Worm (Caenorhabditis elegans) whole organism, L1 larva: ENCODE results near the gene C33A12.3.

Experiments
- C04F5.9 ChIP-seq: sonication (generic microtip); optimal IDR thresholded peaks from 2 replicates; lab custom pipeline; 2016; ENCODE audit warnings: missing genetic modification characterization, missing compliant biosample characterization
- C34B4.2 ChIP-seq: sonication (generic microtip); optimal IDR thresholded peaks from 2 replicates; lab custom pipeline; 2017; ENCODE audit warnings: mild to moderate bottlenecking, missing genetic modification characterization, missing compliant biosample characterization
- F16B12.6 ChIP-seq: fragments of 150-350 bp; optimal IDR thresholded peaks from 2 replicates; lab custom pipeline; 2014; ENCODE audit warnings: missing biosample characterization, missing genetic modification characterization
- aha-1 ChIP-seq: fragments of 150-350 bp; optimal IDR thresholded peaks from 2 replicates; lab custom pipeline; 2014; ENCODE audit warnings: missing biosample characterization, missing genetic modification characterization
- aly-2 ChIP-seq: fragments of 150-350 bp; optimal IDR thresholded peaks from 2 replicates; lab custom pipeline; 2014; ENCODE audit warnings: missing biosample characterization, missing genetic modification characterization
- blmp-1 ChIP-seq: fragments of 150-350 bp; optimal IDR thresholded peaks from 2 replicates; lab custom pipeline; 2014; ENCODE audit warnings: missing biosample characterization, missing genetic modification characterization
- dpl-1 ChIP-seq, 3 experiments: fragments of 150-350 bp in 2 of 3; sonication (generic microtip) in 1 of 3; optimal IDR thresholded peaks; 2 replicates each; lab custom pipeline; 2014 to 2017; ENCODE audit warnings: missing biosample characterization in 3 of 3, missing genetic modification characterization in 3 of 3, missing genetic modification reagents in 3 of 3
- dsc-1 ChIP-seq: sonication (generic microtip); optimal IDR thresholded peaks from 2 replicates; lab custom pipeline; 2016; ENCODE audit warnings: mild to moderate bottlenecking, missing genetic modification characterization, missing compliant biosample characterization
- efl-3 ChIP-seq: fragments of 200-800 bp; sonication (Bioruptor generic); optimal IDR thresholded peaks from 2 replicates; lab custom pipeline; 2018; ENCODE audit warnings: mild to moderate bottlenecking, missing genetic modification characterization, missing compliant biosample characterization
- elt-3 ChIP-seq, 6 experiments: fragments of 150-350 bp in 1 of 6; sonication (generic microtip); optimal IDR thresholded peaks; 2 replicates each; lab custom pipeline; 2017 to 2018; ENCODE audit warnings: missing biosample characterization in 6 of 6, missing genetic modification characterization in 6 of 6, inconsistent platforms in 1 of 6
- fkh-10 ChIP-seq: sonication (generic microtip); optimal IDR thresholded peaks from 2 replicates; lab custom pipeline; 2017; ENCODE audit warnings: missing biosample characterization, missing genetic modification reagents, missing genetic modification characterization
- fkh-4 ChIP-seq: sonication (generic microtip); optimal IDR thresholded peaks from 2 replicates; lab custom pipeline; 2016; ENCODE audit warnings: missing compliant biosample characterization, missing genetic modification characterization, borderline replicate concordance
- fkh-8 ChIP-seq: sonication (generic microtip); optimal IDR thresholded peaks from 2 replicates; lab custom pipeline; 2016; ENCODE audit warnings: mild to moderate bottlenecking, missing genetic modification characterization, missing compliant biosample characterization
- hlh-17 ChIP-seq: fragments of 200-800 bp; sonication (Bioruptor generic); optimal IDR thresholded peaks from 2 replicates; lab custom pipeline; 2018; ENCODE audit warnings: missing genetic modification characterization, mild to moderate bottlenecking, missing compliant biosample characterization, moderate library complexity, borderline replicate concordance
- hlh-4 ChIP-seq: sonication (generic microtip); optimal IDR thresholded peaks from 2 replicates; lab custom pipeline; 2016; ENCODE audit warnings: mild to moderate bottlenecking, missing genetic modification characterization, missing compliant biosample characterization
- irx-1 ChIP-seq: sonication (generic microtip); optimal IDR thresholded peaks from 2 replicates; lab custom pipeline; 2016; ENCODE audit warnings: missing genetic modification characterization, missing compliant biosample characterization
- lin-14 ChIP-seq: fragments of 200-800 bp; sonication (Bioruptor generic); optimal IDR thresholded peaks from 2 replicates; lab custom pipeline; 2018; ENCODE audit warnings: mild to moderate bottlenecking, missing genetic modification characterization, moderate library complexity, missing compliant biosample characterization
- lin-39 ChIP-seq: fragments of 150-350 bp; optimal IDR thresholded peaks from 2 replicates; lab custom pipeline; 2014; ENCODE audit warnings: missing biosample characterization, missing genetic modification reagents, missing genetic modification characterization
- mab-9 ChIP-seq: fragments of 200-800 bp; sonication (Bioruptor generic); IDR thresholded peaks from 2 replicates; pipeline ENCODE4 v1.3.6; 2022; ENCODE audit warnings: missing genetic modification reagents, missing genetic modification characterization, missing compliant biosample characterization
- mdl-1 ChIP-seq, 2 experiments: fragments of 150-350 bp; optimal IDR thresholded peaks; 2 replicates each; lab custom pipeline; 2014 to 2017; ENCODE audit warnings: missing biosample characterization in 2 of 2, missing genetic modification characterization in 2 of 2, inconsistent platforms in 1 of 2
- mef-2 ChIP-seq: fragments of 150-350 bp; optimal IDR thresholded peaks from 2 replicates; lab custom pipeline; 2014; ENCODE audit warnings: missing biosample characterization, missing genetic modification characterization
- mep-1 ChIP-seq: fragments of 150-350 bp; optimal IDR thresholded peaks from 2 replicates; lab custom pipeline; 2014; ENCODE audit warnings: missing biosample characterization, missing genetic modification characterization
- nhr-12 ChIP-seq: sonication (generic microtip); optimal IDR thresholded peaks from 2 replicates; lab custom pipeline; 2017; ENCODE audit warnings: missing biosample characterization, missing genetic modification characterization
- nhr-19 ChIP-seq: fragments of 200-800 bp; sonication (Bioruptor generic); conservative IDR thresholded peaks from 2 replicates; pipeline ENCODE4 v1.3.6; 2022; ENCODE audit warnings: missing genetic modification characterization, missing compliant biosample characterization
- nhr-237 ChIP-seq: fragments of 150-350 bp; optimal IDR thresholded peaks from 2 replicates; lab custom pipeline; 2014; ENCODE audit warnings: missing biosample characterization, missing genetic modification characterization
- nhr-28 ChIP-seq: fragments of 150-350 bp; optimal IDR thresholded peaks from 2 replicates; lab custom pipeline; 2014; ENCODE audit warnings: missing biosample characterization, missing genetic modification characterization
- nhr-71 ChIP-seq: sonication (generic microtip); optimal IDR thresholded peaks from 2 replicates; lab custom pipeline; 2016; ENCODE audit warnings: mild to moderate bottlenecking, missing genetic modification characterization, moderate library complexity, missing compliant biosample characterization
- nhr-76 ChIP-seq: sonication (generic microtip); optimal IDR thresholded peaks from 2 replicates; lab custom pipeline; 2017; ENCODE audit warnings: missing biosample characterization, missing genetic modification characterization
- nhr-77 ChIP-seq: fragments of 150-350 bp; optimal IDR thresholded peaks from 2 replicates; lab custom pipeline; 2014; ENCODE audit warnings: missing biosample characterization, missing genetic modification characterization
- nhr-84 ChIP-seq: sonication (generic microtip); optimal IDR thresholded peaks from 2 replicates; lab custom pipeline; 2017; ENCODE audit warnings: missing biosample characterization, missing genetic modification characterization
- nhr-85 ChIP-seq: sonication (generic microtip); peaks from one replicate; lab custom pipeline; 2016; ENCODE audit warnings: missing genetic modification characterization, inconsistent platforms, missing compliant biosample characterization
- pag-3 ChIP-seq: sonication (generic microtip); optimal IDR thresholded peaks from 2 replicates; lab custom pipeline; 2017; ENCODE audit warnings: missing genetic modification characterization, mild to moderate bottlenecking, missing compliant biosample characterization, antibody characterized with exemption, borderline replicate concordance; ENCODE audit not compliant: insufficient read depth
- pqm-1 ChIP-seq: sonication (generic microtip); optimal IDR thresholded peaks from 3 replicates; lab custom pipeline; 2017; ENCODE audit warnings: missing biosample characterization, missing genetic modification characterization
- sptf-1 ChIP-seq: fragments of 150-350 bp; optimal IDR thresholded peaks from 2 replicates; lab custom pipeline; 2014; ENCODE audit warnings: missing biosample characterization, missing genetic modification characterization
- swsn-7 ChIP-seq: sonication (generic microtip); optimal IDR thresholded peaks from 2 replicates; lab custom pipeline; 2016; ENCODE audit warnings: missing genetic modification characterization, missing compliant biosample characterization
- tlp-1 ChIP-seq: fragments of 150-350 bp; optimal IDR thresholded peaks from 2 replicates; lab custom pipeline; 2014; ENCODE audit warnings: missing biosample characterization, missing genetic modification characterization
- unc-30 ChIP-seq: sonication (generic microtip); optimal IDR thresholded peaks from 2 replicates; lab custom pipeline; 2017; ENCODE audit warnings: missing biosample characterization, missing genetic modification characterization
- unc-62 ChIP-seq: fragments of 150-350 bp; optimal IDR thresholded peaks from 2 replicates; lab custom pipeline; 2014; ENCODE audit warnings: missing biosample characterization, missing genetic modification reagents, missing genetic modification characterization
- unc-98 ChIP-seq: fragments of 200-800 bp; sonication (Bioruptor generic); IDR thresholded peaks from 2 replicates; pipeline ENCODE4 v1.3.6; 2022; ENCODE audit warnings: missing genetic modification characterization, missing compliant biosample characterization
- vab-15 ChIP-seq: sonication (generic microtip); optimal IDR thresholded peaks from 2 replicates; lab custom pipeline; 2017; ENCODE audit warnings: missing genotype, mild to moderate bottlenecking, missing genetic modification characterization, missing compliant biosample characterization
- xbp-1 ChIP-seq: sonication (generic microtip); optimal IDR thresholded peaks from 2 replicates; lab custom pipeline; 2016; ENCODE audit warnings: missing genetic modification characterization, missing compliant biosample characterization
- zag-1 ChIP-seq: fragments of 150-350 bp; optimal IDR thresholded peaks from 2 replicates; lab custom pipeline; 2014; ENCODE audit warnings: missing biosample characterization, missing genetic modification characterization
- zip-4 ChIP-seq: fragments of 200-800 bp; sonication (Bioruptor generic); optimal IDR thresholded peaks from 2 replicates; lab custom pipeline; 2018; ENCODE audit warnings: mild to moderate bottlenecking, missing genetic modification characterization, moderate library complexity, missing compliant biosample characterization

Gene C33A12.3

DNA sequence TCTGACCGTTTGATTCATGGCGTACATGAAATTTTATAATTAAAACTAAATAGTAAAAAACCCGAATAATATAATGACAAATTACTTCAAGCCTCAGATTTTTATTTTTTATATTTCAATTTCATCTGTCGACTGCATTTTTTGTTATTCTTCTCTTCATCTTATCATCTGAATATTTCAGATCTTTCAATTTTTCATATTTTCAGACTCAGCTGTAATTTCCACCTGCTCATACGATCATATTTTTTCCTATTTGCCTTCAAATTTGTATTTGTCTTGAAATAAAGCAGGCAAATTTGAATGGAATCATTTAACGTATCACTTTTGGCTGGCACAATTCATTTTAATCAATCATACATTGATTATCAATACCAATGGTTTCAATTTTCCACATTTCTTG lies 14.7 kb downstream of the C33A12.3 start, which contains the start of gene sru-4:
Gene sru-4 (plus strand): TSS at position 301 of the 400 bp plus-strand sequence.
- no peak for TF ChIP-seq fkh-10 (GFP tag; lab: Kevin White, UChicago)

DNA sequence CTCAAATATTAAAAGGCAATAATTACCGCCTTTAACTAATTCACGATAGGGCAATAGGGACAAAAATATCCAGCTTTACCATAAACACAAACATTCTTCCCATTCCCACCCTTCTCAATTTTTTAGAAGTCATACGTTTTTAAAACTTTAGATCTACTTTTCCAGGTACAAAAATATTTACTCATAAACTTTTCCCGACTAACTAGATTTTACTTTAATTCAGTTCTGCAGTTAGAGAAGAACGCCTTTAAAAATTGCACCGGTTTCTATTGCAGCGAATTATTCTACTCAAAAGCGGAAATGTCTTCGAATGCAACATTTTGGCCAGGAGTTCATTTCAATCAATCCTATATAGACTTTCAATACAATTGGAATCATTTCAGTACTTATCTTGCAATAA lies 16.5 kb downstream of the C33A12.3 start, which contains the start of gene sru-3:
Gene sru-3 (plus strand): TSS at position 301 of the 400 bp plus-strand sequence.
- TF ChIP-seq nhr-85 (tag; lab: Kevin White, UChicago): peak; percentile 25
- TF ChIP-seq lin-39: no peak

DNA sequence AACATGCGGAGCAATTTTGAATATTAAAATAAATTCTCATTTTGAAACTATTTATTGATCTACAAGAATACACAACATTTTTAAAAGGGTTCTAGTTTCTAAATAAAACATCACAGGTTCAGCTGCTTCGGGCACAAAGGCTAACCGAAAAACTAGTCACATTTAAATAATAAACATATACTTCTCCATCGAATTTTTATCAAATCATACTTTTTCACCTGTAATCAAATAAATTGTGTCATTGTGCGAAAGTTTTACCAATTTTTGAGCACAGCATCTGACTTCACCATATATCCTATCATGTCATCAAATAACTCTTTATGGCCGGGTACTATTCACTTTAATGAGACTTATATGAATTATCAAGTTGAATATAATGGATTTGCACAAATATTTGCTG lies 22.5 kb downstream of the C33A12.3 start, which contains the start of gene sru-6:
Gene sru-6 (plus strand): TSS at position 301 of the 400 bp plus-strand sequence.
- no peak for TF ChIP-seq unc-62 (GFP tag; lab: Kevin White, UChicago)

ce11 chrIV:9488315-9488714 lies 24.5 kb downstream of the C33A12.3 start, which contains the start of gene sru-1:
sru-1 (plus strand) TSS chrIV:9488615.
- TF ChIP-seq nhr-77 (tag; lab: Kevin White, UChicago) (no peak), mef-2 (tag; lab: Kevin White, UChicago) (no peak), unc-98 (no peak), mep-1 (no peak), swsn-7 (tag; lab: Kevin White, UChicago) (no peak), mdl-1 (tag; optimal IDR thresholded peaks at IDR 0.05; lab: Kevin White, UChicago) (no peak), F16B12.6 (no peak), aha-1 (tag; lab: Kevin White, UChicago) (no peak), mab-9 (no peak), nhr-84 (no peak), dpl-1 (GFP tag; optimal IDR thresholded peaks at IDR 0.05; lab: Kevin White, UChicago) (no peak), pag-3 (tag; lab: Kevin White, UChicago) (no peak), vab-15 (no peak), unc-30 (no peak), C34B4.2 (no peak), efl-3 (no peak), lin-14 (no peak), nhr-71 (no peak), nhr-76 (tag; lab: Kevin White, UChicago) (no peak), hlh-17 (GFP tag; lab: Kevin White, UChicago) (no peak)

DNA sequence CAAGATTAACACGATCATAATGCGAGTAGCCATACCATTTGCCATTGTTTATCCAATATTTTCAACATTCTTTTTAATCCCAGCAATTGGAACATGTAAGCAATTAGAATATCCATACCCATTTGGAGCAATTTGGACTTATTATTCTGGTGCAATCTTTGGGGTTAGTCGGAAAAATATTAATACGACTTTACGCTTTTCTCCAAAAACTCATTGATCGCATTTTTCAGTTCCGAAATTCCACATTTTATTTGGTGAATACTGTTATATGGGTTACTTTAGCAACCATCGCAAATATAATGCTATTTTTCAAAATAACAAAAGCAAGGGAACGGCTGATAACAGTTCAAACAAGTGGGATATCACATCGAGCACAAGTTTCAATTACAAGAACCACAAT lies 26.0 kb downstream of the C33A12.3 start:
- TF ChIP-seq nhr-237 (tag; lab: Kevin White, UChicago) (no peak), fkh-8 (tag; lab: Kevin White, UChicago) (no peak), dsc-1 (tag; lab: Kevin White, UChicago) (no peak), tlp-1 (tag; lab: Kevin White, UChicago) (no peak)
- TF ChIP-seq, all 84 proteins: peak for 0

DNA sequence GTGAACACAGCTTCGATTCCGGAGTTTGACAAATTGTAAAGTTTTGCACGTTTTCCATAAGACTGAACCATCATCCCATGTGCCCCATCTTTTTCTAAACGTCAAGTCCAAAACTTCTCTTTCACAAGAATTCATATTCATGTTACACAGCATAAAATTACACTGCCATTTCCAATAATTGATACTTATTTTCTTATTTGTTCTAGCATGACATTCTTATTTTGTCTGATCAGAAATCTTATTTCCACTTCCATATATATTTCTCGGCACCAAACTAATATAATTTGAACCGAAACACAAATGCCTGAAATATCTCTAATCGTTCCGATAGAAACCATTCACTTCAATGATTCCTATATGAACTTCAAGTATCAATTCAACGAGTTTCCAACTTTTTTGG lies 26.8 kb downstream of the C33A12.3 start, which contains the start of gene sru-2:
Gene sru-2 (plus strand): TSS at position 301 of the 400 bp plus-strand sequence.
- TF ChIP-seq fkh-8 (tag; lab: Kevin White, UChicago) (peak; percentile 26), nhr-12 (tag; lab: Kevin White, UChicago) (no peak)

- no peak for TF ChIP-seq fkh-4 (tag; lab: Kevin White, UChicago)
- TF ChIP-seq zip-4: no peak
- no peak for TF ChIP-seq aha-1 (tag; lab: Kevin White, UChicago)
- no peak for TF ChIP-seq unc-98
- no peak for TF ChIP-seq nhr-19 (GFP tag; lab: Robert Waterston, UW)
- TF ChIP-seq aly-2 (tag; lab: Kevin White, UChicago): no peak
- TF ChIP-seq C34B4.2: no peak
- no peak for TF ChIP-seq C04F5.9 (tag; lab: Kevin White, UChicago)
- no peak for TF ChIP-seq blmp-1 (tag; lab: Kevin White, UChicago)
- no peak for TF ChIP-seq vab-15
- no peak for TF ChIP-seq nhr-28 (tag; lab: Kevin White, UChicago)
- no peak for TF ChIP-seq pqm-1
- TF ChIP-seq sptf-1: no peak
- TF ChIP-seq elt-3 (tag; optimal IDR thresholded peaks at IDR 0.05; lab: Kevin White, UChicago): no peak
- TF ChIP-seq irx-1 (tag; lab: Kevin White, UChicago): no peak
- TF ChIP-seq zag-1 (tag; lab: Kevin White, UChicago): no peak
- TF ChIP-seq fkh-8 (tag; lab: Kevin White, UChicago): no peak
- TF ChIP-seq hlh-4: no peak
- TF ChIP-seq xbp-1 (tag; lab: Kevin White, UChicago): no peak
Observed at ce11 chrIV:9485040-9485439, 27.8 kb downstream of the C33A12.3 start, which contains the start of gene gadr-2. gadr-2 (minus strand) TSS chrIV:9485140.
